Worm (Caenorhabditis elegans): ENCODE data around the gene F38B7.17.

- TF ChIP-seq dao-5 (tag; optimal IDR thresholded peaks at IDR 0.05) (no peak), W03F9.2 (tag; optimal IDR thresholded peaks at IDR 0.05) (peak; percentile 85), him-1 (tag; optimal IDR thresholded peaks at IDR 0.05) (peak; percentile 12)
Measured at ce11 chrV:11521448-11521847, 27.3 kb downstream of the F38B7.17 start, which contains the start of gene pafo-1.
